Fruit fly (Drosophila melanogaster): ENCODE data around the gene CG1271.

DNA sequence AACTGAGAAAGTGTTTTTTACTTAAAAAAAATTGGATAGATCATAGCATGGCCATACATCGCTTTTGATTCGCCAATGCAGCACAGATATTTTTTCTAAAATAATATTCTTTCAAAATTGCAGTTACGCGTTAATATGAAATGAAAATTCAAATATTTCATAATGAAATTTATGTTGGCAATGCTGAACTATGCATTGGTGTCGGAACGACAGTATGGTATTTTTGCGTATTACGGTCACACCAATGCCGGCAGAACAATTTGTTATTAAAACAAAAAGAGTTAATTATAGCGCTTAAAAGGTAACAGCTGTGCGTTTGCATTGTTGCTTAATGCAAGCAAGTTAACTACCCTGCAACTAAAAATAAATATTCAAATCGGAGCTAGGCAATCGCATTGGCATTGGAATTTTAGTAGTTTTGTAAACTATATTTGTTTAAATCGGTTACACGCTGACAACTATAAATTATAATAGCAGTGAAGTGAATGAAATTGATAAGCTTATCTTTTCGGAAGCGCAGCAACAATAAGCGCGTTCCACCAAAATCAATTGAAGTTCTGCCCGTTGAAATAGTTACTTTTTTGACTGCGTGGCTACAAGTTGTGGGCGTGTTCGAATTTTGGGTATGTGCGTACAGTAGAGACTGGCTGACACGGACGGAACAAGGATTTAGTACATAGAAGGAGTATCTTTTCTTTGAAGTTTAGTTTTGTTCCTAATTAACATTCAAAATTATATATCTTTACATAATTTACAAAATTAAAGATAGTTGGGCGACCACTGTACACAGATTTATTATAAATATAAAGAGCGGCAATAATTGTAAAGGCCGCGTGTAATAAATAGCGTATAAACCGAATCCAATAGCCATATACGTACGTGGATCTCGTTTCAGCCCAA, 9.9 kb upstream of the CG1271 start, which contains the start of gene Prx4:
- TF ChIP-seq CG8478 (optimal IDR thresholded peaks at IDR 0.05) (no peak), CTCF (optimal IDR thresholded peaks at IDR 0.05) (no peak)

Measured in S2 (cell line).